Fruit fly (Drosophila melanogaster) whole organism, wandering third instar larva: ENCODE results near the gene P5CDh2.

ENCODE experiments used
- Abd-B ChIP-seq: fragments of >200 bp; optimal IDR thresholded peaks from 2 replicates; lab custom pipeline; 2017; ENCODE audit warnings: missing biosample characterization, missing genetic modification characterization
- CG32264 ChIP-seq: fragments of 200-800 bp; sonication (Bioruptor generic); optimal IDR thresholded peaks from 2 replicates; lab custom pipeline; 2016; ENCODE audit warnings: missing biosample characterization, missing genetic modification characterization
- CG9705 ChIP-seq: fragments of 200-800 bp; sonication (Bioruptor generic); optimal IDR thresholded peaks from 2 replicates; lab custom pipeline; 2018; ENCODE audit warnings: missing biosample characterization, mild to moderate bottlenecking, missing genetic modification characterization
- CrebA ChIP-seq: fragments of 200-800 bp; sonication (Bioruptor generic); optimal IDR thresholded peaks from 2 replicates; lab custom pipeline; 2016; ENCODE audit warnings: missing biosample characterization, mild to moderate bottlenecking, missing genetic modification characterization, borderline replicate concordance
- Dfd ChIP-seq: fragments of >200 bp; optimal IDR thresholded peaks from 2 replicates; lab custom pipeline; 2017; ENCODE audit warnings: missing biosample characterization, missing genetic modification characterization
- Dif ChIP-seq: fragments of 200-275, 200-300 bp; sonication (Bioruptor generic); optimal IDR thresholded peaks from 2 replicates; lab custom pipeline; 2018; ENCODE audit warnings: missing biosample characterization, missing genetic modification characterization; ENCODE audit not compliant: partially characterized antibody
- GATAd ChIP-seq: sonication (Bioruptor generic); optimal IDR thresholded peaks from 2 replicates; lab custom pipeline; 2016; ENCODE audit warnings: missing biosample characterization, missing genetic modification characterization
- HLH106 ChIP-seq: fragments of 200-800 bp; optimal IDR thresholded peaks from 3 replicates; lab custom pipeline; 2019; ENCODE audit warnings: missing biosample characterization, mild to moderate bottlenecking, missing genetic modification characterization, moderate library complexity
- Hnf4 ChIP-seq: fragments of 200-800 bp; sonication (Bioruptor generic); optimal IDR thresholded peaks from 2 replicates; lab custom pipeline; 2016; ENCODE audit warnings: missing biosample characterization, mild to moderate bottlenecking, missing genetic modification characterization
- Hr78 ChIP-seq: fragments of >200 bp; optimal IDR thresholded peaks from 2 replicates; lab custom pipeline; 2017; ENCODE audit warnings: missing biosample characterization, missing genetic modification characterization
- Hr83 ChIP-seq: fragments of 200-300 bp; sonication (Bioruptor generic); optimal IDR thresholded peaks from 2 replicates; lab custom pipeline; 2016; ENCODE audit warnings: missing biosample characterization, mild to moderate bottlenecking, missing genetic modification characterization, moderate library complexity; ENCODE audit not compliant: poor library complexity, severe bottlenecking
- Jra ChIP-seq: sonication (Bioruptor generic); optimal IDR thresholded peaks from 2 replicates; lab custom pipeline; 2016; ENCODE audit warnings: missing biosample characterization, missing genetic modification characterization
- Mio ChIP-seq: sonication (Bioruptor generic); optimal IDR thresholded peaks from 2 replicates; lab custom pipeline; 2016; ENCODE audit warnings: missing biosample characterization, missing genetic modification characterization
- Myc ChIP-seq: fragments of >200 bp; optimal IDR thresholded peaks from 2 replicates; lab custom pipeline; 2017
- N ChIP-seq: fragments of >200 bp; optimal IDR thresholded peaks from 2 replicates; lab custom pipeline; 2018; ENCODE audit warnings: missing biosample characterization, missing external identifiers, missing genetic modification characterization
- OdsH ChIP-seq: fragments of 200-800 bp; sonication (Bioruptor generic); optimal IDR thresholded peaks from 2 replicates; lab custom pipeline; 2016; ENCODE audit warnings: missing biosample characterization, mild to moderate bottlenecking, missing genetic modification characterization
- Rel ChIP-seq, 2 experiments: fragments of 200-800 bp; sonication (Bioruptor generic) in 1 of 2; optimal IDR thresholded peaks; 2 replicates in 1 of 2; 3 replicates in 1 of 2; lab custom pipeline; 2016 to 2019; ENCODE audit warnings: mild to moderate bottlenecking in 2 of 2, missing biosample characterization in 2 of 2, missing genetic modification characterization in 2 of 2, moderate library complexity in 1 of 2
- Sp1 ChIP-seq: fragments of 200-800 bp; sonication (Bioruptor generic); optimal IDR thresholded peaks from 3 replicates; lab custom pipeline; 2019; ENCODE audit warnings: missing biosample characterization, mild to moderate bottlenecking, missing genetic modification characterization, moderate library complexity
- Vsx2 ChIP-seq: fragments of 200-300, 225-300 bp; sonication (Bioruptor generic); optimal IDR thresholded peaks from 2 replicates; lab custom pipeline; 2018; ENCODE audit warnings: missing biosample characterization, missing genetic modification characterization; ENCODE audit not compliant: partially characterized antibody
- br ChIP-seq: fragments of 200-800 bp; sonication (Bioruptor generic); optimal IDR thresholded peaks from 2 replicates; lab custom pipeline; 2016; ENCODE audit warnings: missing biosample characterization, missing genetic modification characterization
- brk ChIP-seq: fragments of 200-800 bp; sonication (Bioruptor generic); optimal IDR thresholded peaks from 2 replicates; lab custom pipeline; 2016; ENCODE audit warnings: missing biosample characterization, mild to moderate bottlenecking, missing genetic modification characterization
- dl ChIP-seq, 2 experiments: fragments of 175-275, 200-275 bp in 1 of 2; fragments of 200-275 bp in 1 of 2; sonication (Bioruptor generic); optimal IDR thresholded peaks; lab custom pipeline; 2018; ENCODE audit warnings: mild to moderate bottlenecking in 2 of 2, missing biosample characterization in 2 of 2, missing genetic modification characterization in 2 of 2, moderate library complexity in 2 of 2; ENCODE audit not compliant: partially characterized antibody in 2 of 2, insufficient read depth in 1 of 2
- dmrt93B ChIP-seq: fragments of 200-800 bp; sonication (Bioruptor generic); optimal IDR thresholded peaks from 2 replicates; lab custom pipeline; 2018; ENCODE audit warnings: missing biosample characterization, mild to moderate bottlenecking, missing genetic modification characterization
- dsf ChIP-seq: sonication (Bioruptor generic); optimal IDR thresholded peaks from 2 replicates; lab custom pipeline; 2016; ENCODE audit warnings: missing biosample characterization, missing genetic modification characterization, borderline replicate concordance
- ey ChIP-seq: fragments of 200-800 bp; sonication (Bioruptor generic); optimal IDR thresholded peaks from 2 replicates; lab custom pipeline; 2016; ENCODE audit warnings: missing biosample characterization, missing genetic modification characterization
- foxo ChIP-seq, 2 experiments: fragments of 200-800 bp; sonication (Bioruptor generic); optimal IDR thresholded peaks; 2 replicates in 1 of 2; 3 replicates in 1 of 2; lab custom pipeline; 2016 to 2017; ENCODE audit warnings: missing biosample characterization in 2 of 2, missing genetic modification characterization in 2 of 2
- fru ChIP-seq: fragments of 200-800 bp; sonication (Bioruptor generic); optimal IDR thresholded peaks from 3 replicates; lab custom pipeline; 2016; ENCODE audit warnings: missing biosample characterization, mild to moderate bottlenecking, missing genetic modification characterization
- h ChIP-seq: fragments of 200-800 bp; sonication (Bioruptor generic); optimal IDR thresholded peaks from 3 replicates; lab custom pipeline; 2016; ENCODE audit warnings: missing biosample characterization, mild to moderate bottlenecking, missing genetic modification characterization
- jim ChIP-seq: fragments of 175-275, 200-325 bp; sonication (Bioruptor generic); optimal IDR thresholded peaks from 2 replicates; lab custom pipeline; 2016; ENCODE audit warnings: missing biosample characterization, mild to moderate bottlenecking, missing genetic modification characterization
- lola ChIP-seq: fragments of >200 bp; optimal IDR thresholded peaks from 2 replicates; lab custom pipeline; 2017; ENCODE audit warnings: missing biosample characterization, missing genetic modification characterization
- pan ChIP-seq: fragments of >200 bp; optimal IDR thresholded peaks from 2 replicates; lab custom pipeline; 2017
- psq ChIP-seq: fragments of 200-800 bp; sonication (Bioruptor generic); optimal IDR thresholded peaks from 3 replicates; lab custom pipeline; 2017; ENCODE audit warnings: missing biosample characterization, mild to moderate bottlenecking, missing genetic modification characterization, moderate library complexity
- rgr ChIP-seq: fragments of 200-800 bp; sonication (Bioruptor generic); optimal IDR thresholded peaks from 3 replicates; lab custom pipeline; 2016; ENCODE audit warnings: missing biosample characterization, mild to moderate bottlenecking, missing genetic modification characterization
- sage ChIP-seq: fragments of 200-800 bp; sonication (Bioruptor generic); optimal IDR thresholded peaks from 2 replicates; lab custom pipeline; 2016; ENCODE audit warnings: missing biosample characterization, mild to moderate bottlenecking, missing genetic modification characterization
- sv ChIP-seq: fragments of 200-800 bp; sonication (Bioruptor generic); optimal IDR thresholded peaks from 3 replicates; lab custom pipeline; 2016; ENCODE audit warnings: missing biosample characterization, missing genetic modification characterization
- tai ChIP-seq: sonication (Bioruptor generic); optimal IDR thresholded peaks from 2 replicates; lab custom pipeline; 2016; ENCODE audit warnings: missing biosample characterization, missing genetic modification characterization
- usp ChIP-seq: fragments of >200 bp; optimal IDR thresholded peaks from 2 replicates; lab custom pipeline; 2017; ENCODE audit warnings: missing biosample characterization, missing genetic modification characterization
- woc ChIP-seq: sonication (Bioruptor generic); optimal IDR thresholded peaks from 2 replicates; lab custom pipeline; 2016; ENCODE audit warnings: missing biosample characterization, mild to moderate bottlenecking, missing genetic modification characterization

Gene P5CDh2

dm6 chr3R:21856873-21857243 is 20.9 kb upstream of the P5CDh2 start:
- no peak for TF ChIP-seq brk (GFP tag; lab: Kevin White, UChicago)

dm6 chr3R:21857509-21857908 is 20.2 kb upstream of the P5CDh2 start:
- TF ChIP-seq jim, result no peak
- no peak for TF ChIP-seq tai (GFP tag; lab: Kevin White, UChicago)
- peak; percentile 6 for TF ChIP-seq OdsH (GFP tag; lab: Kevin White, UChicago)
- no peak for TF ChIP-seq Dif (GFP tag; lab: Kevin White, UChicago)
- TF ChIP-seq sage, result no peak
- TF ChIP-seq Vsx2 (GFP tag; lab: Kevin White, UChicago), result no peak
- no peak for TF ChIP-seq CrebA (GFP tag; lab: Kevin White, UChicago)
- TF ChIP-seq brk (GFP tag; lab: Kevin White, UChicago), result no peak
- TF ChIP-seq Hr78 (GFP tag; lab: Kevin White, UChicago), result no peak
- no peak for TF ChIP-seq rgr (GFP tag; lab: Kevin White, UChicago)
- TF ChIP-seq lola (GFP tag; lab: Kevin White, UChicago), result no peak
- TF ChIP-seq Mio (GFP tag; lab: Kevin White, UChicago), result no peak
- TF ChIP-seq dsf (GFP tag; lab: Kevin White, UChicago), result no peak
- no peak for TF ChIP-seq usp (GFP tag; lab: Kevin White, UChicago)
- no peak for TF ChIP-seq GATAd (GFP tag; lab: Kevin White, UChicago)
- peak in 1 of 2 experiments; percentile 26 for TF ChIP-seq foxo (GFP tag; optimal IDR thresholded peaks at IDR 0.05; lab: Kevin White, UChicago)
- no peak for TF ChIP-seq Jra
- TF ChIP-seq ey (GFP tag; lab: Kevin White, UChicago), result peak; percentile 6
- TF ChIP-seq h, result peak; percentile 13
- no peak for TF ChIP-seq sv (GFP tag; lab: Kevin White, UChicago)
- TF ChIP-seq Myc (lab: Kevin White, UChicago), result no peak
- TF ChIP-seq CG9705 (GFP tag; lab: Kevin White, UChicago), result no peak
- TF ChIP-seq br, result no peak
- peak; percentile 28 for TF ChIP-seq HLH106
- TF ChIP-seq Hnf4 (GFP tag; lab: Kevin White, UChicago), result no peak
- TF ChIP-seq dmrt93B, result no peak
- TF ChIP-seq woc, result peak; percentile 17
- no peak for TF ChIP-seq CG32264 (GFP tag; lab: Kevin White, UChicago)
- peak; percentile 11 for TF ChIP-seq Sp1 (GFP tag; lab: Kevin White, UChicago)
- TF ChIP-seq Dfd (GFP tag; lab: Kevin White, UChicago), result no peak
- TF ChIP-seq dl (GFP tag; optimal IDR thresholded peaks at IDR 0.05; lab: Kevin White, UChicago; ENCODE audit: insufficient read depth in 1 of 2, partially characterized antibody in 2 of 2), result no peak
- TF ChIP-seq N (GFP tag; lab: Kevin White, UChicago), result no peak
- TF ChIP-seq psq (GFP tag; lab: Kevin White, UChicago), result peak; percentile 7
- TF ChIP-seq pan, result no peak
- peak; percentile 36 for TF ChIP-seq fru (GFP tag; lab: Kevin White, UChicago)
- TF ChIP-seq Hr83 (GFP tag; lab: Kevin White, UChicago), result no peak
- no peak for TF ChIP-seq Rel (GFP tag; optimal IDR thresholded peaks at IDR 0.05; lab: Kevin White, UChicago)
- TF ChIP-seq Rel (tag; optimal IDR thresholded peaks at IDR 0.05; lab: Kevin White, UChicago), result no peak
- no peak for TF ChIP-seq Abd-B (GFP tag; lab: Kevin White, UChicago)

- TF ChIP-seq CG9705 (GFP tag; lab: Kevin White, UChicago) (no peak), N (GFP tag; lab: Kevin White, UChicago) (no peak), fru (GFP tag; lab: Kevin White, UChicago) (no peak)
These were observed 19.4 kb upstream of the P5CDh2 start for dm6 chr3R:21858290-21858875.
